Fruit fly (Drosophila melanogaster) whole organism, embryonic: ENCODE data around the gene CG13623.
A peak's percentile ranks its signal among the peaks of the same experiment; 100 is the strongest.

Source experiments
- B-H2 ChIP-seq: fragments of 200-800 bp; sonication (Bioruptor generic); optimal IDR thresholded peaks from 2 replicates; lab custom pipeline; 2018; ENCODE audit warnings: missing biosample characterization, mild to moderate bottlenecking, missing genetic modification characterization
- CG10565 ChIP-seq: fragments of 200-800 bp; sonication (Bioruptor generic); optimal IDR thresholded peaks from 3 replicates; lab custom pipeline; 2016; ENCODE audit warnings: missing biosample characterization, mild to moderate bottlenecking, missing genetic modification characterization
- CG11695 ChIP-seq: fragments of 200-800 bp; sonication (Bioruptor generic); IDR thresholded peaks from 3 replicates; pipeline ENCODE4 v1.3.6; 2022; ENCODE audit warnings: missing biosample characterization, missing genetic modification characterization
- CG11723 ChIP-seq: fragments of 200-800 bp; sonication (Bioruptor generic); optimal IDR thresholded peaks from 2 replicates; lab custom pipeline; 2017; ENCODE audit warnings: missing biosample characterization, mild to moderate bottlenecking, missing genetic modification characterization
- CG13624 ChIP-seq: fragments of 200-800 bp; sonication (Bioruptor generic); optimal IDR thresholded peaks from 2 replicates; lab custom pipeline; 2016; ENCODE audit warnings: missing biosample characterization, missing genetic modification characterization
- CG13894 ChIP-seq: fragments of 200-800 bp; sonication (Bioruptor generic); optimal IDR thresholded peaks from 3 replicates; lab custom pipeline; 2018; ENCODE audit warnings: missing biosample characterization, mild to moderate bottlenecking, missing genetic modification characterization, moderate library complexity
- CG14441 ChIP-seq: fragments of 200-800 bp; sonication (Bioruptor generic); IDR thresholded peaks from 2 replicates; pipeline ENCODE4 v1.3.6; 2022; ENCODE audit warnings: missing biosample characterization, missing genetic modification characterization
- CG14667 ChIP-seq: fragments of 200-800 bp; sonication (Bioruptor generic); IDR thresholded peaks from 2 replicates; pipeline ENCODE4 v1.3.6; 2022; ENCODE audit warnings: missing biosample characterization, missing genetic modification characterization
- CG15514 ChIP-seq: fragments of 200-800 bp; sonication (Bioruptor generic); optimal IDR thresholded peaks from 3 replicates; lab custom pipeline; 2017; ENCODE audit warnings: missing biosample characterization, missing genetic modification characterization, mild to moderate bottlenecking, moderate library complexity, missing genetic modification reagents
- CG2129 ChIP-seq: fragments of 200-800 bp; sonication (Bioruptor generic); IDR thresholded peaks from 2 replicates; pipeline ENCODE4 v1.3.6; 2022; ENCODE audit warnings: missing biosample characterization, missing genetic modification characterization; ENCODE audit not compliant: partially characterized antibody
- CG31224 ChIP-seq: fragments of 200-800 bp; sonication (Bioruptor generic); IDR thresholded peaks from 2 replicates; pipeline ENCODE4 v1.3.6; 2022; ENCODE audit warnings: missing biosample characterization, missing genetic modification characterization
- CG4730 ChIP-seq: fragments of 200-800 bp; sonication (Bioruptor generic); IDR thresholded peaks from 2 replicates; pipeline ENCODE4 v1.3.6; 2022; ENCODE audit warnings: missing biosample characterization, missing genetic modification characterization
- CG4820 ChIP-seq: fragments of 200-800 bp; sonication (Bioruptor generic); optimal IDR thresholded peaks from 3 replicates; lab custom pipeline; 2016; ENCODE audit warnings: missing biosample characterization, missing genetic modification characterization
- CG7745 ChIP-seq: fragments of 200-800 bp; sonication (Bioruptor generic); optimal IDR thresholded peaks from 2 replicates; lab custom pipeline; 2018; ENCODE audit warnings: missing biosample characterization, mild to moderate bottlenecking, missing genetic modification characterization, moderate library complexity
- CG7839 ChIP-seq: fragments of 200-800 bp; sonication (Bioruptor generic); optimal IDR thresholded peaks from 3 replicates; lab custom pipeline; 2018; ENCODE audit warnings: missing biosample characterization, mild to moderate bottlenecking, missing genetic modification characterization, moderate library complexity
- CG9215 ChIP-seq: fragments of 200-800 bp; sonication (Bioruptor generic); IDR thresholded peaks from 2 replicates; pipeline ENCODE4 v1.3.6; 2022; ENCODE audit warnings: missing biosample characterization, missing genetic modification characterization
- CoRest ChIP-seq: fragments of 200-800 bp; sonication (Bioruptor generic); optimal IDR thresholded peaks from 3 replicates; lab custom pipeline; 2018; ENCODE audit warnings: missing biosample characterization, mild to moderate bottlenecking, missing genetic modification characterization, moderate library complexity
- CrebB ChIP-seq: fragments of 200-800 bp; sonication (Bioruptor generic); optimal IDR thresholded peaks from 3 replicates; lab custom pipeline; 2018; ENCODE audit warnings: missing biosample characterization, mild to moderate bottlenecking, missing genetic modification characterization
- Dbx ChIP-seq: fragments of 200-800 bp; sonication (Bioruptor generic); IDR thresholded peaks from 3 replicates; pipeline ENCODE4 v1.3.6; 2022; ENCODE audit warnings: missing biosample characterization, missing genetic modification characterization
- Drgx ChIP-seq: fragments of 200-800 bp; sonication (Bioruptor generic); IDR thresholded peaks from 2 replicates; pipeline ENCODE4 v1.3.6; 2022; ENCODE audit warnings: missing biosample characterization, missing genetic modification characterization
- ERR ChIP-seq: fragments of 200-800 bp; sonication (Bioruptor generic); optimal IDR thresholded peaks from 2 replicates; lab custom pipeline; 2016; ENCODE audit warnings: missing biosample characterization, missing genetic modification characterization
- Ets65A ChIP-seq: fragments of 200-800 bp; sonication (Bioruptor generic); peaks from one replicate; lab custom pipeline; 2016; ENCODE audit warnings: missing biosample characterization, missing genetic modification characterization
- HLH4C ChIP-seq: fragments of 200-800 bp; sonication (Bioruptor generic); IDR thresholded peaks from 3 replicates; pipeline ENCODE4 v1.3.6; 2022; ENCODE audit warnings: missing biosample characterization, missing genetic modification characterization; ENCODE audit not compliant: partially characterized antibody
- Hmr ChIP-seq: fragments of 200-800 bp; sonication (Bioruptor generic); optimal IDR thresholded peaks from 3 replicates; lab custom pipeline; 2017; ENCODE audit warnings: mild to moderate bottlenecking, missing biosample characterization, missing genetic modification reagents, missing genetic modification characterization
- Kr ChIP-seq: fragments of 200-800 bp; sonication (Bioruptor generic); optimal IDR thresholded peaks from 2 replicates; lab custom pipeline; 2017; ENCODE audit warnings: missing biosample characterization, mild to moderate bottlenecking, missing genetic modification characterization
- Lpt ChIP-seq: fragments of >200 bp; optimal IDR thresholded peaks from 2 replicates; lab custom pipeline; 2018; ENCODE audit warnings: missing biosample characterization, missing genetic modification characterization
- NFAT ChIP-seq: fragments of 200-800 bp; sonication (Bioruptor generic); IDR thresholded peaks from 2 replicates; pipeline ENCODE4 v1.3.6; 2022; ENCODE audit warnings: missing biosample characterization, missing genetic modification characterization
- Rfx ChIP-seq: fragments of 200-800 bp; sonication (Bioruptor generic); IDR thresholded peaks from 2 replicates; pipeline ENCODE4 v1.3.6; 2022; ENCODE audit warnings: missing biosample characterization, missing genetic modification characterization
- Spps ChIP-seq: fragments of 200-800 bp; sonication (Bioruptor generic); optimal IDR thresholded peaks from 2 replicates; lab custom pipeline; 2018; ENCODE audit warnings: missing biosample characterization, mild to moderate bottlenecking, missing genetic modification characterization
- Taf1 ChIP-seq: fragments of 200-800 bp; sonication (Bioruptor generic); IDR thresholded peaks from 2 replicates; pipeline ENCODE4 v1.3.6; 2022; ENCODE audit warnings: missing biosample characterization, missing genetic modification characterization
- ac ChIP-seq: fragments of 200-800 bp; sonication (Bioruptor generic); optimal IDR thresholded peaks from 3 replicates; lab custom pipeline; 2017; ENCODE audit warnings: missing biosample characterization, mild to moderate bottlenecking, missing genetic modification characterization
- az2 ChIP-seq: fragments of 200-800 bp; sonication (Bioruptor generic); optimal IDR thresholded peaks from 3 replicates; lab custom pipeline; 2016; ENCODE audit warnings: missing biosample characterization, missing genetic modification characterization
- br ChIP-seq: fragments of >200 bp; optimal IDR thresholded peaks from 2 replicates; lab custom pipeline; 2017
- bsh ChIP-seq, 2 experiments: fragments of 200-800 bp; sonication (Bioruptor generic); optimal IDR thresholded peaks; 2 replicates each; lab custom pipeline; 2017 to 2018; ENCODE audit warnings: mild to moderate bottlenecking in 2 of 2, missing biosample characterization in 2 of 2, missing genetic modification characterization in 2 of 2, moderate library complexity in 1 of 2
- cad ChIP-seq: fragments of >200 bp; optimal IDR thresholded peaks from 2 replicates; lab custom pipeline; 2017; ENCODE audit warnings: missing biosample characterization, missing genetic modification characterization
- cas ChIP-seq: fragments of 200-800 bp; sonication (Bioruptor generic); IDR thresholded peaks from 2 replicates; pipeline ENCODE4 v1.3.6; 2022; ENCODE audit warnings: missing biosample characterization, missing genetic modification characterization
- caup ChIP-seq: fragments of 200-800 bp; sonication (Bioruptor generic); optimal IDR thresholded peaks from 3 replicates; lab custom pipeline; 2017; ENCODE audit warnings: missing biosample characterization, mild to moderate bottlenecking, missing genetic modification characterization, moderate library complexity; ENCODE audit not compliant: severe bottlenecking
- ci ChIP-seq: fragments of 200-800 bp; sonication (Bioruptor generic); IDR thresholded peaks from 3 replicates; pipeline ENCODE4 v1.3.6; 2022; ENCODE audit warnings: missing biosample characterization, missing genetic modification characterization
- corto ChIP-seq: fragments of 200-800 bp; sonication (Bioruptor generic); optimal IDR thresholded peaks from 2 replicates; lab custom pipeline; 2016; ENCODE audit warnings: missing biosample characterization, mild to moderate bottlenecking, missing genetic modification characterization, moderate library complexity
- gce ChIP-seq: fragments of 200-800 bp; sonication (Bioruptor generic); IDR thresholded peaks from 3 replicates; pipeline ENCODE4 v1.3.6; 2022; ENCODE audit warnings: missing biosample characterization, missing genetic modification characterization
- gem ChIP-seq: fragments of 200-800 bp; sonication (Bioruptor generic); optimal IDR thresholded peaks from 2 replicates; lab custom pipeline; 2019; ENCODE audit warnings: missing biosample characterization, mild to moderate bottlenecking, missing genetic modification characterization, moderate library complexity
- grau ChIP-seq: fragments of 200-800 bp; optimal IDR thresholded peaks from 3 replicates; lab custom pipeline; 2019; ENCODE audit warnings: missing biosample characterization, mild to moderate bottlenecking, missing genetic modification characterization, moderate library complexity
- gro ChIP-seq: fragments of 200-800 bp; sonication (Bioruptor generic); optimal IDR thresholded peaks from 2 replicates; lab custom pipeline; 2016; ENCODE audit warnings: missing biosample characterization, missing genetic modification characterization
- onecut ChIP-seq: fragments of 200-800 bp; sonication (Bioruptor generic); IDR thresholded peaks from 2 replicates; pipeline ENCODE4 v1.3.6; 2022; ENCODE audit warnings: missing biosample characterization, missing genetic modification characterization
- otp ChIP-seq: fragments of 200-800 bp; sonication (Bioruptor generic); IDR thresholded peaks from 3 replicates; pipeline ENCODE4, ENCODE4 v1.3.6; 2022; ENCODE audit warnings: missing biosample characterization, missing genetic modification characterization
- phol ChIP-seq: fragments of 200-800 bp; sonication (Bioruptor generic); optimal IDR thresholded peaks from 3 replicates; lab custom pipeline; 2018; ENCODE audit warnings: missing biosample characterization, mild to moderate bottlenecking, missing genetic modification characterization, moderate library complexity
- run ChIP-seq: fragments of 200-800 bp; sonication (Bioruptor generic); optimal IDR thresholded peaks from 3 replicates; lab custom pipeline; 2018; ENCODE audit warnings: missing biosample characterization, mild to moderate bottlenecking, missing genetic modification characterization
- sens ChIP-seq: fragments of 200-800 bp; sonication (Bioruptor generic); peaks from one replicate; lab custom pipeline; 2016; ENCODE audit warnings: missing biosample characterization, missing genetic modification characterization
- seq ChIP-seq: fragments of 200-800 bp; sonication (Bioruptor generic); IDR thresholded peaks from 2 replicates; pipeline ENCODE4 v1.3.6; 2022; ENCODE audit warnings: missing biosample characterization, missing genetic modification characterization
- so ChIP-seq: fragments of 200-800 bp; sonication (Bioruptor generic); IDR thresholded peaks from 3 replicates; pipeline ENCODE4 v1.3.6; 2022; ENCODE audit warnings: missing biosample characterization, missing genetic modification characterization
- sqz ChIP-seq: fragments of 200-800 bp; sonication (Bioruptor generic); optimal IDR thresholded peaks from 3 replicates; lab custom pipeline; 2018; ENCODE audit warnings: missing biosample characterization, mild to moderate bottlenecking, missing genetic modification characterization
- zen2 ChIP-seq: fragments of 200-800 bp; sonication (Bioruptor generic); IDR thresholded peaks from 3 replicates; pipeline ENCODE4 v1.3.6; 2022; ENCODE audit warnings: missing biosample characterization, missing genetic modification characterization; ENCODE audit not compliant: partially characterized antibody

CG13623 gene

DNA sequence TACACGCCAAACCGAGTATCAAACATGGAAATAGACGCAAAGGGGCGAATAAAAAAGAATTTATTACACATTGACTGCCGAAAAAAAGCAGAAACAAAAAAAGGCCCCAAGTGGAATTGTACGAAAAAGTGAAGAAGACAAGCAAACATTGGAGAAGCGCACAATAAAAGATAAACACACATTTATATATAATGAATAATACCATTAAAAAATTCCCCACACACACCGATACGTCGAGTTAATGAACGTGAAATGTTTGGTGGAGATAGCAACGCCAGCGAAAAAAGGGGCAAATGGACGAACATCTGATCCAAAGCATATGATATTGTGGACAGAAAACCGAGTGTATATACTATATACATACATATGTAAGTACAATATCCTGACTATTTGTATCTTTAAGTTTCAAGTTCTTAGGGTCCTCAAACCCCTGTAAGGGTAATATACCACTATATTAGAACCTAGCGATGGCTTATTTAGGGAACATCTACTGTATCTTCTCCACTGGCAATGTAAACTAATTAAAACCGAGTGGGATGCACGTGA, 34.5 kb upstream of the CG13623 start (continued):
- TF ChIP-seq HLH4C (GFP tag; lab: Robert Waterston, UW) (no peak), gce (GFP tag; lab: Robert Waterston, UW) (no peak), Hmr (peak; percentile 16), corto (GFP tag; lab: Kevin White, UChicago) (peak; percentile 14), CG13894 (peak; percentile 19), gem (no peak), sqz (GFP tag; lab: Kevin White, UChicago) (peak; percentile 58), CG13624 (GFP tag; lab: Kevin White, UChicago) (no peak), CG7839 (tag; lab: Kevin White, UChicago) (peak; percentile 2), CG10565 (no peak), caup (GFP tag; lab: Kevin White, UChicago) (no peak), Lpt (GFP tag; lab: Kevin White, UChicago) (no peak), Taf1 (GFP tag; lab: Robert Waterston, UW) (no peak), CG15514 (GFP tag; lab: Kevin White, UChicago) (no peak), CG14667 (no peak), ci (GFP tag; lab: Robert Waterston, UW) (no peak), run (tag; lab: Kevin White, UChicago) (no peak), sens (GFP tag; lab: Kevin White, UChicago) (peak; percentile 64), CG4820 (GFP tag; lab: Kevin White, UChicago) (no peak), cad (no peak), NFAT (GFP tag; lab: Robert Waterston, UW) (no peak), ac (GFP tag; lab: Kevin White, UChicago) (no peak), so (GFP tag; lab: Robert Waterston, UW) (0 out of 3 replicates have a peak, but pooled peaks have one; percentile 37), CG11695 (no peak), grau (peak; percentile 80), Drgx (GFP tag; lab: Robert Waterston, UW) (no peak), CG14441 (GFP tag; lab: Robert Waterston, UW) (no peak), Kr (GFP tag; lab: Kevin White, UChicago) (no peak), otp (no peak), CG4730 (GFP tag; lab: Robert Waterston, UW) (no peak), CrebB (tag; lab: Kevin White, UChicago) (no peak), Rfx (GFP tag; lab: Robert Waterston, UW) (no peak), CG7745 (no peak), Ets65A (GFP tag; lab: Kevin White, UChicago) (peak; percentile 84), cas (GFP tag; lab: Robert Waterston, UW) (no peak), ERR (GFP tag; lab: Kevin White, UChicago) (no peak), Spps (tag; lab: Kevin White, UChicago) (no peak), CG2129 (GFP tag; lab: Robert Waterston, UW) (no peak), br (lab: Kevin White, UChicago) (no peak), CG9215 (GFP tag; lab: Robert Waterston, UW) (no peak), bsh (GFP tag; optimal IDR thresholded peaks at IDR 0.05; lab: Kevin White, UChicago) (no peak), CoRest (tag; lab: Kevin White, UChicago) (no peak), phol (tag; lab: Kevin White, UChicago) (no peak), B-H2 (GFP tag; lab: Kevin White, UChicago) (no peak), CG31224 (GFP tag; lab: Robert Waterston, UW) (no peak), Dbx (GFP tag; lab: Robert Waterston, UW) (0 out of 3 replicates have a peak, but pooled peaks have one; percentile 13), zen2 (GFP tag; lab: Robert Waterston, UW) (no peak), onecut (GFP tag; lab: Robert Waterston, UW) (no peak), CG11723 (GFP tag; lab: Kevin White, UChicago) (no peak), gro (GFP tag; lab: Kevin White, UChicago) (no peak), seq (no peak), az2 (no peak)
